Fruit fly (Drosophila melanogaster): ENCODE results near the gene CG32270.

DNA sequence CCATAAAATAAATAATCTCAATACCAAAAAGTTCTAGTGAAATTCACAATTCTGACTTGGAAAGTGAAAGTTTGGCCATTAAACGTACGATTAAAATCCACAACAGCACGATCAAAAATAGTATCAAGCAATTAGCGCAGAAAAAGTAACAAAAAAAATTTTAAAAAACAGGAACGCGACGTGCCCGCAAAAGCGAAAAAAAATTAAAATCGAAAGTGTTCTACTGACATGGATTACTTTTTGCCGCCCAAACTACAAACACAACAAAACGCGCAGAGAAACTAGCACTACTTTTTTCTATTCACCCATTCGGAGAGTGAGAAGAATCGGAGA, 40.8 kb upstream of the CG32270 start:
- no peak for TF ChIP-seq CG12071 (GFP tag; optimal IDR thresholded peaks at IDR 0.05)
- TF ChIP-seq hb (GFP tag; IDR thresholded peaks at IDR 0.05; ENCODE audit: partially characterized antibody): no peak
- TF ChIP-seq chn (GFP tag; optimal IDR thresholded peaks at IDR 0.05): no peak
- no peak for TF ChIP-seq Sox100B (GFP tag; optimal IDR thresholded peaks at IDR 0.05)
